Fruit fly (Drosophila melanogaster): ENCODE data around the gene CG31715.

The CG31715 gene

dm6 chr2L:10299810-10300147 lies 41.6 kb upstream of the CG31715 start, which contains the start of gene CYLD (continued):
- TF ChIP-seq Fer3 (tag; optimal IDR thresholded peaks at IDR 0.05), result peak; percentile 75
- no peak; the same call in 1 of the 2 replicates for TF ChIP-seq Scr (GFP tag; IDR thresholded peaks at IDR 0.05; ENCODE audit: partially characterized antibody)
- peak; percentile 4 for TF ChIP-seq CG8290 (GFP tag; optimal IDR thresholded peaks at IDR 0.05)
- TF ChIP-seq CG8290 (tag; optimal IDR thresholded peaks at IDR 0.05), result peak in 1 of 2 experiments; percentile 75
- peak; percentile 24 to 73 for TF ChIP-seq dpn (GFP tag; optimal IDR thresholded peaks at IDR 0.05)
- no peak for TF ChIP-seq CG14667 (GFP tag; IDR thresholded peaks at IDR 0.05)
- peak; percentile 39 for TF ChIP-seq Sry-δ (GFP tag; optimal IDR thresholded peaks at IDR 0.05)
- no peak for TF ChIP-seq chm (GFP tag; IDR thresholded peaks at IDR 0.05)
- peak; percentile 61 for TF ChIP-seq CG10654 (GFP tag; optimal IDR thresholded peaks at IDR 0.05)
- TF ChIP-seq Pdp1 (GFP tag; optimal IDR thresholded peaks at IDR 0.05), result peak in 1 of 2 experiments; percentile 26
- peak; percentile 75 for TF ChIP-seq CG12299 (tag; optimal IDR thresholded peaks at IDR 0.05)
- TF ChIP-seq usp (GFP tag; optimal IDR thresholded peaks at IDR 0.05), result no peak
- TF ChIP-seq CG1233 (GFP tag; optimal IDR thresholded peaks at IDR 0.05), result peak; percentile 62
- peak; percentile 62; the same call in 1 of the 3 replicates for TF ChIP-seq dysf (GFP tag; IDR thresholded peaks at IDR 0.05)
- TF ChIP-seq Sin3A (optimal IDR thresholded peaks at IDR 0.05), result no peak
- peak; percentile 14 for TF ChIP-seq B-H2 (GFP tag; optimal IDR thresholded peaks at IDR 0.05)
- TF ChIP-seq cad (GFP tag; optimal IDR thresholded peaks at IDR 0.05), result no peak
- TF ChIP-seq oc (tag; optimal IDR thresholded peaks at IDR 0.05), result no peak
- TF ChIP-seq kay (GFP tag; optimal IDR thresholded peaks at IDR 0.05), result peak; percentile 28
- TF ChIP-seq ro (GFP tag; IDR thresholded peaks at IDR 0.05), result no peak
- TF ChIP-seq pfk (GFP tag; optimal IDR thresholded peaks at IDR 0.05), result no peak
- TF ChIP-seq ase (GFP tag; IDR thresholded peaks at IDR 0.05), result no peak; the same call in 2 of the 3 replicates
- no peak for TF ChIP-seq Ets65A (GFP tag)
- no peak for TF ChIP-seq dati (GFP tag; IDR thresholded peaks at IDR 0.05)
- TF ChIP-seq tll (GFP tag; optimal IDR thresholded peaks at IDR 0.05), result no peak
- TF ChIP-seq CG6854 (GFP tag; optimal IDR thresholded peaks at IDR 0.05), result peak; percentile 27
- no peak for TF ChIP-seq CTCF (GFP tag; optimal IDR thresholded peaks at IDR 0.05)
- peak; percentile 97 for TF ChIP-seq wek (GFP tag; optimal IDR thresholded peaks at IDR 0.05)
- TF ChIP-seq CG13775 (GFP tag; optimal IDR thresholded peaks at IDR 0.05), result peak; percentile 63
- no peak for TF ChIP-seq CG7372 (GFP tag; IDR thresholded peaks at IDR 0.05)
- TF ChIP-seq CG14014 (GFP tag; IDR thresholded peaks at IDR 0.05), result peak; percentile 76; the same call in 1 of the 2 replicates
- no peak for TF ChIP-seq fd64A (GFP tag; optimal IDR thresholded peaks at IDR 0.05)
- TF ChIP-seq CG18599 (GFP tag; optimal IDR thresholded peaks at IDR 0.05), result no peak
- peak; percentile 82 for TF ChIP-seq CG17328 (GFP tag; IDR thresholded peaks at IDR 0.05)
- TF ChIP-seq hb (GFP tag; IDR thresholded peaks at IDR 0.05; ENCODE audit: partially characterized antibody), result no peak
- TF ChIP-seq Oaz (GFP tag; IDR thresholded peaks at IDR 0.05), result no peak
- TF ChIP-seq stwl (tag; optimal IDR thresholded peaks at IDR 0.05), result peak; percentile 67
- TF ChIP-seq CG11456 (GFP tag; IDR thresholded peaks at IDR 0.05), result no peak
- no peak for TF ChIP-seq nerfin-2 (GFP tag; IDR thresholded peaks at IDR 0.05; ENCODE audit: partially characterized antibody)
- TF ChIP-seq insv (GFP tag; optimal IDR thresholded peaks at IDR 0.05), result no peak
- no peak for TF ChIP-seq tna (GFP tag; IDR thresholded peaks at IDR 0.05; ENCODE audit: partially characterized antibody)
- TF ChIP-seq row (GFP tag; IDR thresholded peaks at IDR 0.05), result peak; percentile 77
- peak; percentile 2 for TF ChIP-seq pnt (GFP tag; optimal IDR thresholded peaks at IDR 0.05)

dm6 chr2L:10301918-10302317 lies 39.5 kb upstream of the CG31715 start, which contains the start of gene CG13138:
Gene CG13138, minus strand, starts transcription at chr2L:10302018.
- no peak for TF ChIP-seq dmrt99B (tag; optimal IDR thresholded peaks at IDR 0.05)
- TF ChIP-seq D19A (tag; optimal IDR thresholded peaks at IDR 0.05), result peak; percentile 8
- TF ChIP-seq Nf-YB (GFP tag; optimal IDR thresholded peaks at IDR 0.05), result no peak
